Worm (Caenorhabditis elegans) whole organism, L2 larva: Measurements from ENCODE around the gene Y60A9A.1.

Source experiments
- C34F6.9 ChIP-seq: fragments of 150-350 bp; optimal IDR thresholded peaks from 2 replicates; lab custom pipeline; 2014; ENCODE audit warnings: missing biosample characterization, missing genetic modification characterization
- F13H6.1 ChIP-seq: sonication (generic microtip); optimal IDR thresholded peaks from 2 replicates; lab custom pipeline; 2016; ENCODE audit warnings: missing genetic modification characterization, missing compliant biosample characterization
- ZK546.5 ChIP-seq: sonication (generic microtip); optimal IDR thresholded peaks from 2 replicates; lab custom pipeline; 2017; ENCODE audit warnings: missing biosample characterization, missing genetic modification characterization
- ama-1 ChIP-seq: fragments of 150-350 bp; optimal IDR thresholded peaks from 2 replicates; lab custom pipeline; 2018; ENCODE audit warnings: inconsistent platforms
- blmp-1 ChIP-seq: sonication (generic microtip); optimal IDR thresholded peaks from 2 replicates; lab custom pipeline; 2017; ENCODE audit warnings: missing genetic modification characterization, mild to moderate bottlenecking, missing compliant biosample characterization, antibody characterized with exemption, moderate library complexity; ENCODE audit not compliant: insufficient read depth
- ceh-16 ChIP-seq: fragments of 150-350 bp; optimal IDR thresholded peaks from 2 replicates; lab custom pipeline; 2014; ENCODE audit warnings: missing biosample characterization, missing genetic modification characterization
- ceh-82 ChIP-seq: fragments of 150-350 bp; optimal IDR thresholded peaks from 2 replicates; lab custom pipeline; 2014; ENCODE audit warnings: missing biosample characterization, missing genetic modification characterization
- crh-2 ChIP-seq: sonication (generic microtip); optimal IDR thresholded peaks from 2 replicates; lab custom pipeline; 2017; ENCODE audit warnings: missing biosample characterization, missing genetic modification characterization
- dmd-4 ChIP-seq: sonication (generic microtip); optimal IDR thresholded peaks from 2 replicates; lab custom pipeline; 2017; ENCODE audit warnings: missing biosample characterization, missing genetic modification characterization
- egl-27 ChIP-seq: sonication (generic microtip); optimal IDR thresholded peaks from 3 replicates; lab custom pipeline; 2017; ENCODE audit warnings: missing biosample characterization, missing genetic modification reagents, missing genetic modification characterization
- elt-1 ChIP-seq: fragments of 150-350 bp; optimal IDR thresholded peaks from 2 replicates; lab custom pipeline; 2014; ENCODE audit warnings: missing biosample characterization, missing genetic modification characterization
- elt-3 ChIP-seq: sonication (generic microtip); optimal IDR thresholded peaks from 2 replicates; lab custom pipeline; 2017; ENCODE audit warnings: missing biosample characterization, missing genetic modification characterization
- fos-1 ChIP-seq: fragments of 150-350 bp; optimal IDR thresholded peaks from 2 replicates; lab custom pipeline; 2014; ENCODE audit warnings: missing biosample characterization, missing genetic modification characterization
- gmeb-1 ChIP-seq: fragments of 150-350 bp; optimal IDR thresholded peaks from 2 replicates; lab custom pipeline; 2014; ENCODE audit warnings: missing biosample characterization, missing genetic modification characterization
- lin-11 ChIP-seq: fragments of 150-350 bp; sonication (generic microtip); optimal IDR thresholded peaks from 2 replicates; lab custom pipeline; 2014; ENCODE audit warnings: missing biosample characterization, missing genetic modification characterization, inconsistent platforms, mixed read lengths
- lin-13 ChIP-seq: fragments of 150-350 bp; optimal IDR thresholded peaks from 2 replicates; lab custom pipeline; 2014; ENCODE audit warnings: missing biosample characterization, missing genetic modification reagents, missing genetic modification characterization
- lsy-2 ChIP-seq, 2 experiments: fragments of 150-350 bp in 1 of 2; sonication (generic microtip) in 1 of 2; optimal IDR thresholded peaks; 2 replicates each; lab custom pipeline; 2014 to 2017; ENCODE audit warnings: missing biosample characterization in 2 of 2, missing genetic modification characterization in 2 of 2
- mbf-1 ChIP-seq: sonication (generic microtip); optimal IDR thresholded peaks from 2 replicates; lab custom pipeline; 2017; ENCODE audit warnings: missing biosample characterization, missing genetic modification characterization
- mdl-1 ChIP-seq, 2 experiments: fragments of 150-350 bp in 1 of 2; sonication (generic microtip) in 1 of 2; optimal IDR thresholded peaks; 2 replicates each; lab custom pipeline; 2017; ENCODE audit warnings: missing biosample characterization in 2 of 2, missing genetic modification characterization in 2 of 2
- nhr-11 ChIP-seq: fragments of 150-350 bp; optimal IDR thresholded peaks from 2 replicates; lab custom pipeline; 2014; ENCODE audit warnings: missing biosample characterization, missing genetic modification characterization
- nhr-21 ChIP-seq: fragments of 150-350 bp; optimal IDR thresholded peaks from 2 replicates; lab custom pipeline; 2014; ENCODE audit warnings: missing biosample characterization, missing genetic modification characterization
- nhr-23 ChIP-seq: fragments of 150-350 bp; optimal IDR thresholded peaks from 2 replicates; lab custom pipeline; 2014; ENCODE audit warnings: missing biosample characterization, missing genetic modification reagents, missing genetic modification characterization
- nhr-237 ChIP-seq: fragments of 150-350 bp; optimal IDR thresholded peaks from 2 replicates; lab custom pipeline; 2014; ENCODE audit warnings: missing biosample characterization, missing genetic modification characterization
- nhr-25 ChIP-seq: fragments of 150-350 bp; sonication (generic microtip); optimal IDR thresholded peaks from 3 replicates; lab custom pipeline; 2014; ENCODE audit warnings: missing biosample characterization, missing genetic modification characterization
- nhr-6 ChIP-seq: fragments of 150-350 bp; optimal IDR thresholded peaks from 2 replicates; lab custom pipeline; 2014; ENCODE audit warnings: missing biosample characterization, missing genetic modification characterization
- nhr-77 ChIP-seq: fragments of 150-350 bp; optimal IDR thresholded peaks from 2 replicates; lab custom pipeline; 2014; ENCODE audit warnings: missing biosample characterization, missing genetic modification characterization
- peb-1 ChIP-seq: fragments of 150-350 bp; optimal IDR thresholded peaks from 2 replicates; lab custom pipeline; 2014; ENCODE audit warnings: missing biosample characterization, missing genetic modification characterization
- sem-4 ChIP-seq: fragments of 150-350 bp; optimal IDR thresholded peaks from 2 replicates; lab custom pipeline; 2014; ENCODE audit warnings: missing biosample characterization, missing genetic modification reagents, missing genetic modification characterization
- skn-1 ChIP-seq: sonication (generic microtip); optimal IDR thresholded peaks from 2 replicates; lab custom pipeline; 2017; ENCODE audit warnings: missing biosample characterization, missing genetic modification characterization
- sma-3 ChIP-seq: sonication (generic microtip); optimal IDR thresholded peaks from 2 replicates; lab custom pipeline; 2016; ENCODE audit warnings: missing genetic modification reagents, missing genetic modification characterization, missing compliant biosample characterization
- sma-9 ChIP-seq, 2 experiments: fragments of 150-350 bp in 1 of 2; sonication (generic microtip) in 1 of 2; optimal IDR thresholded peaks; 2 replicates each; lab custom pipeline; 2014 to 2016; ENCODE audit warnings: missing genetic modification characterization in 2 of 2, mild to moderate bottlenecking in 1 of 2, missing biosample characterization in 1 of 2, missing compliant biosample characterization in 1 of 2, missing genetic modification reagents in 1 of 2, moderate library complexity in 1 of 2
- snpc-4 ChIP-seq: fragments of 150-350 bp; optimal IDR thresholded peaks from 2 replicates; lab custom pipeline; 2014; ENCODE audit warnings: missing biosample characterization, missing genetic modification characterization
- unc-39 ChIP-seq: fragments of 150-350 bp; optimal IDR thresholded peaks from 2 replicates; lab custom pipeline; 2014; ENCODE audit warnings: missing biosample characterization, missing genetic modification characterization
- unc-55 ChIP-seq: fragments of 150-350 bp; sonication (generic microtip); optimal IDR thresholded peaks from 3 replicates; lab custom pipeline; 2014; ENCODE audit warnings: missing biosample characterization, missing genetic modification reagents, missing genetic modification characterization
- unc-62 ChIP-seq: fragments of 150-350 bp; optimal IDR thresholded peaks from 2 replicates; lab custom pipeline; 2014; ENCODE audit warnings: missing biosample characterization, missing genetic modification reagents, missing genetic modification characterization
- zag-1 ChIP-seq: fragments of 150-350 bp; optimal IDR thresholded peaks from 2 replicates; lab custom pipeline; 2014; ENCODE audit warnings: missing biosample characterization, missing genetic modification characterization
- ztf-1 ChIP-seq: fragments of 200-800 bp; sonication (Bioruptor generic); conservative IDR thresholded peaks from 2 replicates; pipeline ENCODE4 v1.3.6; 2022; ENCODE audit warnings: missing genetic modification characterization, missing compliant biosample characterization
- ztf-11 ChIP-seq: sonication (generic microtip); optimal IDR thresholded peaks from 2 replicates; lab custom pipeline; 2017; ENCODE audit warnings: missing biosample characterization, missing genetic modification characterization

Y60A9A.1 gene

DNA sequence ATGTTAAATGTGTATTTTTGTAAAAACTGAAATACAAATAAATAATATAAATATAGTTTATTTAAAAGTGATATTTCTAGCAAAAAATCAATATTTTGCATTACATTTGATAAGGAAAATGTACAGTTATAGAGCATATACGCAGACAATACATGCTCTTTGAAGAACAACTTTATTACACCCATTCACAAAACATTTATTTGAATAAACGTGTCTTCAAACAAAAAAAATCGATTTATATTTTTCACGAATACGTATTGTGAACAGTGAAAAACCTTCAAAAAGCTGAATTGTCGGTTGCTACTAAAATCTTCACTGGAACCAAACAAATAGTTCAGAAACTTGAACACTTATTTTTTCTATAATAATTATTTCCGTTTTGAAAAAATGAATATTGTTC is 29.5 kb downstream of the Y60A9A.1 start, which contains the start of gene K04G11.3:
Gene K04G11.3, minus strand, starts transcription at position 101 of the 400 bp plus-strand sequence.
- no peak for TF ChIP-seq mbf-1 (tag; lab: Kevin White, UChicago)
- no peak for TF ChIP-seq unc-39 (tag; lab: Kevin White, UChicago)
- no peak for TF ChIP-seq egl-27 (tag; lab: Kevin White, UChicago)
- TF ChIP-seq zag-1 (tag; lab: Kevin White, UChicago), result no peak
- no peak for TF ChIP-seq peb-1 (tag; lab: Kevin White, UChicago)
- no peak for TF ChIP-seq F13H6.1 (tag; lab: Kevin White, UChicago)
- TF ChIP-seq ZK546.5 (tag; lab: Kevin White, UChicago), result no peak

DNA sequence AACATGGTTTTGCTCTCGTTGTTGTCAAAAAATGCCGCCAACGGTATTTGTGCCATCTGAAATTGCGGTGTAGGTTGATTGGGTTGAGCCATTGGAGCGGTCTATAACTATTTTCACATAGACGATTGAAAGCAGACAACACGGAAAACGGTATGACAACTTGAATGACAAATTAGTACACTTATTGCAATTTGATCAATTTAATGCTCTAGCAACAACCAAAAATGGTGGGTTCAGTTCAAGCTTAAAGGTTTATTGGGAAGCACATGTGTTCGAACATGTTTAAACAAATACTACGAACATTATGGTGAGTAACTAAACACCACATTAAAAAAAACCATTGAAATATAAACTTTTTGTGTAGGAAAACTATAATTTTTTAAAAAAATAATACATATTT is 36.7 kb downstream of the Y60A9A.1 start, which contains the start of gene sel-7:
Gene sel-7, minus strand, starts transcription at position 101 of the 400 bp plus-strand sequence.
- TF ChIP-seq lin-13, result no peak
- no peak for TF ChIP-seq nhr-21 (tag; lab: Kevin White, UChicago)
- TF ChIP-seq nhr-237, result no peak
- no peak for TF ChIP-seq elt-1 (tag; lab: Kevin White, UChicago)
- TF ChIP-seq sma-3 (GFP tag; lab: Kevin White, UChicago), result no peak
- TF ChIP-seq crh-2, result no peak
- TF ChIP-seq fos-1 (tag; lab: Kevin White, UChicago), result no peak
- no peak for TF ChIP-seq blmp-1 (tag; lab: Kevin White, UChicago)
- no peak for TF ChIP-seq F13H6.1 (tag; lab: Kevin White, UChicago)
- TF ChIP-seq unc-55, result no peak
- no peak for TF ChIP-seq snpc-4 (tag; lab: Kevin White, UChicago)
- TF ChIP-seq mbf-1 (tag; lab: Kevin White, UChicago), result no peak
- TF ChIP-seq unc-62 (GFP tag; lab: Kevin White, UChicago), result no peak
- TF ChIP-seq ztf-1, result no peak
- no peak for TF ChIP-seq nhr-25 (tag; lab: Kevin White, UChicago)

DNA sequence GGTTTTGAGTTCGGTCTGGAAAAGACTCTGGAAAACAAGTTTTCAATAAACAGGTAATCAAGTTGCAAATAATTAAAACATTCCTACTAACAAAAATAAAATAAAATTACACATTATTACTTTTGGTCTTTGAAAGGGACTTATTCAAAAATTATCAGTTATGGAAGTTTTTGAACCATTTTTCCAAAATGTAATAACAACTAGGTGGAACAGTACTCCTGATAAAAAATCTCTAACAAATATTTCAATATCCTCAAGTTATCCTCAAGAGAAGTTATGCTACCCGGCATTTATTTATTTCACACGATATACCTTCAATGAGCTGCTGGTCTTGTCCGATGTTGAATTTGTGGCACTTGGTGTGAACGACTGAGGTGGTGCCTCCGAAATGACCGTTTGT is 37.3 kb downstream of the Y60A9A.1 start:
- TF ChIP-seq elt-1 (tag; lab: Kevin White, UChicago), result no peak
- TF ChIP-seq peb-1 (tag; lab: Kevin White, UChicago), result no peak
- no peak for TF ChIP-seq mdl-1 (tag; optimal IDR thresholded peaks at IDR 0.05; lab: Kevin White, UChicago)
- no peak for TF ChIP-seq blmp-1 (tag; lab: Kevin White, UChicago)
- no peak for TF ChIP-seq ceh-82 (tag; lab: Kevin White, UChicago)
- TF ChIP-seq dmd-4 (tag; lab: Kevin White, UChicago), result no peak
- no peak for TF ChIP-seq lin-11 (tag; lab: Kevin White, UChicago)
- TF ChIP-seq nhr-6 (tag; lab: Kevin White, UChicago), result no peak
- TF ChIP-seq nhr-77 (tag; lab: Kevin White, UChicago), result no peak
- no peak for TF ChIP-seq skn-1
- TF ChIP-seq nhr-11 (tag; lab: Kevin White, UChicago), result no peak
- TF ChIP-seq gmeb-1, result no peak
- TF ChIP-seq unc-55, result no peak
- TF ChIP-seq C34F6.9 (tag; lab: Kevin White, UChicago), result no peak
- TF ChIP-seq mbf-1 (tag; lab: Kevin White, UChicago), result no peak
- TF ChIP-seq fos-1 (tag; lab: Kevin White, UChicago), result no peak
- no peak for TF ChIP-seq nhr-23 (tag; lab: Kevin White, UChicago)
- no peak for TF ChIP-seq sma-3 (GFP tag; lab: Kevin White, UChicago)
- TF ChIP-seq ceh-16 (tag; lab: Kevin White, UChicago), result no peak

DNA sequence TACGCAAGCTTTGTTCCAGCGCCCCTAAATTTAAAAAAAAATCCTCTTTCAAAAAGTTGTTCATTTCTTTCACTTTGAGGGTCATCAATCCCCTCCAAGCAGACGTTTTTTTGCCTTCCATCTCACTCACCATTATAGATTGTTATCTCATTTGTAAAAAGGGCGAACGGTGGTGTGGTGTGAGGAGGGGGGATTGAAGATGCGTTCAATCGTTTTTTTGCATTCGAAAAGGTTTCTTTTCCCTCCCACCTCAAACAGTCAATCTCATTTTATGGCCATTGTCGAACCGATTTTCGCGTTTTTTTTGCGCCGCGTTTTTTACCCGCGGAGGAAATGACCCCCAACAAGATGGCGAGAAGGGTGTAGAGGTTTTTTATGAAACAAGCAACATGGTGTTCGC is 38.2 kb downstream of the Y60A9A.1 start:
- TF ChIP-seq elt-3 (no peak), snpc-4 (tag; lab: Kevin White, UChicago) (no peak), ama-1 (lab: Kevin White, UChicago) (no peak), sma-9 (GFP tag; optimal IDR thresholded peaks at IDR 0.05; lab: Kevin White, UChicago) (no peak), sma-9 (tag; optimal IDR thresholded peaks at IDR 0.05; lab: Kevin White, UChicago) (no peak), nhr-25 (tag; lab: Kevin White, UChicago) (no peak), lsy-2 (tag; optimal IDR thresholded peaks at IDR 0.05; lab: Kevin White, UChicago) (no peak), mbf-1 (tag; lab: Kevin White, UChicago) (no peak), sem-4 (tag; lab: Kevin White, UChicago) (no peak), skn-1 (no peak), ztf-11 (no peak), C34F6.9 (tag; lab: Kevin White, UChicago) (no peak)
